Fruit fly (Drosophila melanogaster) whole organism, embryonic: ENCODE data around the gene sick.

ENCODE experiments used
- Asciz ChIP-seq: fragments of 200-800 bp; sonication (Bioruptor generic); optimal IDR thresholded peaks from 2 replicates; lab custom pipeline; 2017; ENCODE audit warnings: missing biosample characterization, mild to moderate bottlenecking, missing genetic modification characterization, missing genetic modification reagents
- Bdp1 ChIP-seq: fragments of 200-800 bp; sonication (Bioruptor generic); optimal IDR thresholded peaks from 3 replicates; lab custom pipeline; 2016; ENCODE audit warnings: missing biosample characterization, missing genetic modification characterization
- CG1024 ChIP-seq: fragments of 200-800 bp; sonication (Bioruptor generic); IDR thresholded peaks from 2 replicates; pipeline ENCODE4 v1.3.6; 2022; ENCODE audit warnings: missing biosample characterization, missing genetic modification characterization
- CG10321 ChIP-seq: fragments of 200-800 bp; sonication (Bioruptor generic); IDR thresholded peaks from 2 replicates; pipeline ENCODE4 v1.3.6; 2022; ENCODE audit warnings: missing biosample characterization, missing genetic modification characterization
- CG10654 ChIP-seq: fragments of 200-800 bp; sonication (Bioruptor generic); optimal IDR thresholded peaks from 2 replicates; lab custom pipeline; 2016; ENCODE audit warnings: missing biosample characterization, missing genetic modification characterization
- CG11723 ChIP-seq: fragments of 200-800 bp; sonication (Bioruptor generic); optimal IDR thresholded peaks from 2 replicates; lab custom pipeline; 2017; ENCODE audit warnings: missing biosample characterization, mild to moderate bottlenecking, missing genetic modification characterization
- CG12299 ChIP-seq: fragments of 200-800 bp; sonication (Bioruptor generic); optimal IDR thresholded peaks from 2 replicates; lab custom pipeline; 2018; ENCODE audit warnings: missing biosample characterization, mild to moderate bottlenecking, missing genetic modification characterization
- CG16779 ChIP-seq: fragments of 200-800 bp; sonication (Bioruptor generic); IDR thresholded peaks from 2 replicates; pipeline ENCODE4 v1.3.6; 2022; ENCODE audit warnings: missing biosample characterization, missing genetic modification characterization
- CG16815 ChIP-seq: fragments of 200-800 bp; sonication (Bioruptor generic); optimal IDR thresholded peaks from 3 replicates; lab custom pipeline; 2017; ENCODE audit warnings: missing biosample characterization, mild to moderate bottlenecking, missing genetic modification characterization
- CG16863 ChIP-seq: fragments of 200-800 bp; sonication (Bioruptor generic); optimal IDR thresholded peaks from 3 replicates; lab custom pipeline; 2016; ENCODE audit warnings: missing biosample characterization, missing genetic modification characterization
- CG17385 ChIP-seq: fragments of 200-800 bp; sonication (Bioruptor generic); optimal IDR thresholded peaks from 3 replicates; lab custom pipeline; 2018; ENCODE audit warnings: missing biosample characterization, mild to moderate bottlenecking, missing genetic modification characterization
- CG17568 ChIP-seq: fragments of 200-800 bp; sonication (Bioruptor generic); optimal IDR thresholded peaks from 2 replicates; lab custom pipeline; 2018; ENCODE audit warnings: missing biosample characterization, mild to moderate bottlenecking, missing genetic modification characterization, moderate library complexity
- CG17802 ChIP-seq: fragments of 200-800 bp; sonication (Bioruptor generic); optimal IDR thresholded peaks from 2 replicates; lab custom pipeline; 2018; ENCODE audit warnings: missing biosample characterization, mild to moderate bottlenecking, missing genetic modification characterization, moderate library complexity
- CG2202 ChIP-seq: fragments of 200-800 bp; sonication (Bioruptor generic); optimal IDR thresholded peaks from 2 replicates; lab custom pipeline; 2018; ENCODE audit warnings: missing biosample characterization, mild to moderate bottlenecking, missing genetic modification characterization
- CG2889 ChIP-seq: fragments of 200-800 bp; sonication (Bioruptor generic); IDR thresholded peaks from 3 replicates; pipeline ENCODE4 v1.3.6; 2022; ENCODE audit warnings: missing biosample characterization, missing genetic modification characterization
- CG30020 ChIP-seq: fragments of 200-800 bp; optimal IDR thresholded peaks from 2 replicates; lab custom pipeline; 2019; ENCODE audit warnings: missing biosample characterization, mild to moderate bottlenecking, missing genetic modification characterization, moderate library complexity
- CG32772 ChIP-seq: fragments of 200-800 bp; sonication (Bioruptor generic); IDR thresholded peaks from 2 replicates; pipeline ENCODE4 v1.3.6; 2022; ENCODE audit warnings: missing biosample characterization, missing genetic modification characterization
- CG3838 ChIP-seq: fragments of 200-800 bp; sonication (Bioruptor generic); optimal IDR thresholded peaks from 3 replicates; lab custom pipeline; 2016; ENCODE audit warnings: missing biosample characterization, missing genetic modification characterization
- CG3847 ChIP-seq: fragments of 200-800 bp; sonication (Bioruptor generic); IDR thresholded peaks from 2 replicates; pipeline ENCODE4 v1.3.6; 2022; ENCODE audit warnings: missing biosample characterization, missing genetic modification characterization
- CG43689 ChIP-seq: fragments of 200-800 bp; sonication (Bioruptor generic); IDR thresholded peaks from 2 replicates; pipeline ENCODE4 v1.3.6; 2022; ENCODE audit warnings: missing biosample characterization, missing genetic modification characterization
- CG4617 ChIP-seq: fragments of 200-800 bp; sonication (Bioruptor generic); optimal IDR thresholded peaks from 3 replicates; lab custom pipeline; 2016; ENCODE audit warnings: missing biosample characterization, missing genetic modification characterization, borderline replicate concordance
- CG5180 ChIP-seq: fragments of 200-800 bp; sonication (Bioruptor generic); optimal IDR thresholded peaks from 3 replicates; lab custom pipeline; 2017; ENCODE audit warnings: missing biosample characterization, missing genetic modification characterization, mild to moderate bottlenecking, moderate library complexity, missing genetic modification reagents
- CG5953 ChIP-seq: fragments of 200-800 bp; sonication (Bioruptor generic); IDR thresholded peaks from 2 replicates; pipeline ENCODE4 v1.3.6; 2022; ENCODE audit warnings: missing biosample characterization, missing genetic modification characterization
- CG6791 ChIP-seq: fragments of 200-800 bp; sonication (Bioruptor generic); IDR thresholded peaks from 3 replicates; pipeline ENCODE4 v1.3.6; 2022; ENCODE audit warnings: missing biosample characterization, missing genetic modification characterization; ENCODE audit not compliant: partially characterized antibody
- Doc3 ChIP-seq: fragments of 200-800 bp; sonication (Bioruptor generic); IDR thresholded peaks from 3 replicates; pipeline ENCODE4 v1.3.6; 2022; ENCODE audit warnings: missing biosample characterization, missing genetic modification characterization; ENCODE audit not compliant: partially characterized antibody
- HLH3B ChIP-seq: fragments of 200-800 bp; sonication (Bioruptor generic); IDR thresholded peaks from 2 replicates; pipeline ENCODE4 v1.3.6; 2022; ENCODE audit warnings: missing biosample characterization, missing genetic modification characterization
- HLH4C ChIP-seq: fragments of 200-800 bp; sonication (Bioruptor generic); IDR thresholded peaks from 3 replicates; pipeline ENCODE4 v1.3.6; 2022; ENCODE audit warnings: missing biosample characterization, missing genetic modification characterization; ENCODE audit not compliant: partially characterized antibody
- Hmx ChIP-seq: fragments of 200-800 bp; sonication (Bioruptor generic); optimal IDR thresholded peaks from 2 replicates; lab custom pipeline; 2016; ENCODE audit warnings: missing biosample characterization, missing genetic modification characterization
- Med ChIP-seq: fragments of 200-800 bp; sonication (Bioruptor generic); peaks from one replicate; lab custom pipeline; 2016; ENCODE audit warnings: missing biosample characterization, missing genetic modification characterization, mild to moderate bottlenecking, inconsistent platforms, moderate library complexity
- Mrtf ChIP-seq: fragments of 200-800 bp; sonication (Bioruptor generic); IDR thresholded peaks from 3 replicates; pipeline ENCODE4 v1.3.6; 2022; ENCODE audit warnings: missing biosample characterization, missing genetic modification characterization
- NFAT ChIP-seq: fragments of 200-800 bp; sonication (Bioruptor generic); IDR thresholded peaks from 2 replicates; pipeline ENCODE4 v1.3.6; 2022; ENCODE audit warnings: missing biosample characterization, missing genetic modification characterization
- NK7.1 ChIP-seq: fragments of 200-800 bp; sonication (Bioruptor generic); optimal IDR thresholded peaks from 3 replicates; lab custom pipeline; 2016; ENCODE audit warnings: missing biosample characterization, missing genetic modification characterization
- Oli ChIP-seq: fragments of 200-800 bp; sonication (Bioruptor generic); optimal IDR thresholded peaks from 2 replicates; lab custom pipeline; 2018; ENCODE audit warnings: missing biosample characterization, mild to moderate bottlenecking, missing genetic modification characterization, moderate library complexity
- Rx ChIP-seq: fragments of 200-800 bp; sonication (Bioruptor generic); IDR thresholded peaks from 2 replicates; pipeline ENCODE4 v1.3.6; 2022; ENCODE audit warnings: missing biosample characterization, missing genetic modification characterization
- dmrt11E ChIP-seq: fragments of 200-800 bp; sonication (Bioruptor generic); optimal IDR thresholded peaks from 3 replicates; lab custom pipeline; 2018; ENCODE audit warnings: missing biosample characterization, mild to moderate bottlenecking, missing genetic modification characterization, moderate library complexity
- exex ChIP-seq: fragments of 200-800 bp; sonication (Bioruptor generic); optimal IDR thresholded peaks from 4 replicates; lab custom pipeline; 2018; ENCODE audit warnings: missing biosample characterization, mild to moderate bottlenecking, missing genetic modification characterization, moderate library complexity
- ham ChIP-seq: fragments of 200-800 bp; sonication (Bioruptor generic); IDR thresholded peaks from 2 replicates; pipeline ENCODE4 v1.3.6; 2022; ENCODE audit warnings: missing biosample characterization, missing genetic modification characterization
- insv ChIP-seq, 2 experiments: fragments of 200-800 bp; sonication (Bioruptor generic); optimal IDR thresholded peaks; 3 replicates each; lab custom pipeline; 2016 to 2018; ENCODE audit warnings: missing biosample characterization in 2 of 2, missing genetic modification characterization in 2 of 2
- jumu ChIP-seq: fragments of 200-800 bp; sonication (Bioruptor generic); optimal IDR thresholded peaks from 3 replicates; lab custom pipeline; 2016; ENCODE audit warnings: missing biosample characterization, missing genetic modification characterization
- klu ChIP-seq: fragments of 200-800 bp; sonication (Bioruptor generic); IDR thresholded peaks from 2 replicates; pipeline ENCODE4 v1.3.6; 2022; ENCODE audit warnings: missing biosample characterization, missing genetic modification characterization
- lola ChIP-seq, 3 experiments: fragments of >200 bp in 2 of 3; fragments of 200-800 bp in 1 of 3; sonication (Bioruptor generic) in 1 of 3; optimal IDR thresholded peaks; 2 replicates each; lab custom pipeline; 2017 to 2019; ENCODE audit warnings: missing biosample characterization in 3 of 3, missing genetic modification characterization in 3 of 3, mild to moderate bottlenecking in 1 of 3, moderate library complexity in 1 of 3
- nerfin-2 ChIP-seq: fragments of 200-800 bp; sonication (Bioruptor generic); IDR thresholded peaks from 2 replicates; pipeline ENCODE4 v1.3.6; 2022; ENCODE audit warnings: missing biosample characterization, missing genetic modification characterization; ENCODE audit not compliant: partially characterized antibody
- pan ChIP-seq, 4 experiments: fragments of >200 bp in 3 of 4; fragments of 200-800 bp in 1 of 4; sonication (Bioruptor generic) in 1 of 4; optimal IDR thresholded peaks in 3 of 4; IDR thresholded peaks in 1 of 4; 2 replicates each; pipeline versions ENCODE4 v1.3.6 to Lab custom; 2017 to 2022; ENCODE audit warnings: missing biosample characterization in 2 of 4, missing genetic modification characterization in 2 of 4, mixed read lengths in 1 of 4
- pfk ChIP-seq: fragments of 200-800 bp; sonication (Bioruptor generic); optimal IDR thresholded peaks from 2 replicates; lab custom pipeline; 2018; ENCODE audit warnings: missing biosample characterization, mild to moderate bottlenecking, missing genetic modification characterization, moderate library complexity
- sim ChIP-seq: fragments of 200-800 bp; sonication (Bioruptor generic); IDR thresholded peaks from 2 replicates; pipeline ENCODE4 v1.3.6; 2022; ENCODE audit warnings: missing biosample characterization, missing genetic modification characterization
- tap ChIP-seq: fragments of 200-800 bp; optimal IDR thresholded peaks from 3 replicates; lab custom pipeline; 2019; ENCODE audit warnings: missing biosample characterization, mild to moderate bottlenecking, missing genetic modification characterization, moderate library complexity
- ttk ChIP-seq: fragments of 200-800 bp; sonication (Bioruptor generic); IDR thresholded peaks from 2 replicates; pipeline ENCODE4 v2.1.2; 2022; ENCODE audit warnings: missing biosample characterization, missing genetic modification characterization
- wek ChIP-seq: fragments of 200-800 bp; sonication (Bioruptor generic); optimal IDR thresholded peaks from 3 replicates; lab custom pipeline; 2018; ENCODE audit warnings: missing biosample characterization, mild to moderate bottlenecking, missing genetic modification characterization, moderate library complexity

Gene sick

dm6 chr2L:19895526-19896185 is 99.5 kb downstream of the sick start (continued):
- TF ChIP-seq Med (GFP tag; lab: Kevin White, UChicago) = peak; percentile 81
- TF ChIP-seq CG12299 (tag; lab: Kevin White, UChicago) = peak; percentile 37
- TF ChIP-seq nerfin-2 (GFP tag; lab: Robert Waterston, UW) = no peak
- no peak for TF ChIP-seq Hmx (GFP tag; lab: Kevin White, UChicago)
- no peak for TF ChIP-seq CG43689
- TF ChIP-seq CG3838 = no peak
- 0 out of 2 replicates have a peak, but pooled peaks have one; percentile 20 for TF ChIP-seq CG3847 (GFP tag; lab: Robert Waterston, UW)
- TF ChIP-seq Oli = peak; percentile 84
- TF ChIP-seq CG1024 (GFP tag; lab: Robert Waterston, UW) = peak; percentile 42; the same call in 1 of the 2 replicates
- peak; percentile 81 for TF ChIP-seq Asciz (GFP tag; lab: Kevin White, UChicago)
- TF ChIP-seq NK7.1 (GFP tag; lab: Kevin White, UChicago) = no peak
- TF ChIP-seq HLH3B (GFP tag; lab: Robert Waterston, UW) = peak; percentile 34
- peak; percentile 75 for TF ChIP-seq CG17385
- no peak for TF ChIP-seq Bdp1 (GFP tag; lab: Kevin White, UChicago)
- TF ChIP-seq CG5953 (GFP tag; lab: Robert Waterston, UW) = no peak
- no peak for TF ChIP-seq jumu (GFP tag; lab: Kevin White, UChicago)
- TF ChIP-seq sim (GFP tag; lab: Robert Waterston, UW) = no peak
- no peak for TF ChIP-seq CG16863 (GFP tag; lab: Kevin White, UChicago)
- no peak for TF ChIP-seq Doc3 (GFP tag; lab: Robert Waterston, UW)
- TF ChIP-seq CG11723 (GFP tag; lab: Kevin White, UChicago) = peak; percentile 69
- peak in 1 of 3 experiments; percentile 94 for TF ChIP-seq lola (GFP tag; optimal IDR thresholded peaks at IDR 0.05; lab: Kevin White, UChicago)
- TF ChIP-seq ham (GFP tag; lab: Robert Waterston, UW) = no peak
- TF ChIP-seq CG17802 (tag; lab: Kevin White, UChicago) = no peak
- peak; percentile 32; the same call in 1 of the 3 replicates for TF ChIP-seq CG6791 (GFP tag; lab: Robert Waterston, UW)
- TF ChIP-seq CG32772 = 0 out of 2 replicates have a peak, but pooled peaks have one; percentile 22
- 0 out of 2 replicates have a peak, but pooled peaks have one; percentile 32 for TF ChIP-seq CG10321 (GFP tag; lab: Robert Waterston, UW)
- peak; percentile 28 for TF ChIP-seq CG17568 (GFP tag; lab: Kevin White, UChicago)
- no peak for TF ChIP-seq insv (GFP tag; optimal IDR thresholded peaks at IDR 0.05; lab: Kevin White, UChicago)
- peak; percentile 89 for TF ChIP-seq dmrt11E (tag; lab: Kevin White, UChicago)
- TF ChIP-seq NFAT (GFP tag; lab: Robert Waterston, UW) = no peak
- TF ChIP-seq wek = no peak
- TF ChIP-seq exex (tag; lab: Kevin White, UChicago) = no peak
- no peak; the same call in 1 of the 2 replicates for TF ChIP-seq Rx
- TF ChIP-seq CG2889 (GFP tag; lab: Robert Waterston, UW) = no peak
- TF ChIP-seq tap (tag; lab: Kevin White, UChicago) = peak; percentile 51
- no peak for TF ChIP-seq pfk (GFP tag; lab: Kevin White, UChicago)
- TF ChIP-seq ttk (GFP tag; lab: Robert Waterston, UW) = peak; percentile 11; the same call in 1 of the 2 replicates
- TF ChIP-seq CG16815 (GFP tag; lab: Kevin White, UChicago) = peak; percentile 56
- peak; percentile 45 for TF ChIP-seq CG30020 (tag; lab: Kevin White, UChicago)
- TF ChIP-seq CG2202 (tag; lab: Kevin White, UChicago) = peak; percentile 53
- no peak; the same call in 2 of the 3 replicates for TF ChIP-seq Mrtf
- no peak for TF ChIP-seq CG4617
- TF ChIP-seq CG16779 = no peak
- TF ChIP-seq klu (GFP tag; lab: Robert Waterston, UW) = no peak
- peak; percentile 99 for TF ChIP-seq CG5180
- TF ChIP-seq CG10654 = peak; percentile 59
- no peak for TF ChIP-seq HLH4C (GFP tag; lab: Robert Waterston, UW)
- no peak for TF ChIP-seq pan (optimal IDR thresholded peaks at IDR 0.05; lab: Kevin White, UChicago)
- TF ChIP-seq pan (GFP tag; optimal IDR thresholded peaks at IDR 0.05 in 1 of 2, IDR thresholded peaks at IDR 0.05 in 1 of 2) = peak in 1 of 2 experiments; percentile 43
